Fruit fly (Drosophila melanogaster) whole organism, pupa: Measurements from ENCODE around the gene gry.

Source experiments
- CG10348 ChIP-seq: fragments of 200-800 bp; sonication (Bioruptor generic); IDR thresholded peaks from 2 replicates; pipeline ENCODE4 v1.3.6; 2022; ENCODE audit warnings: missing biosample characterization, missing genetic modification characterization
- CG12605 ChIP-seq: fragments of 200-800 bp; sonication (Bioruptor generic); IDR thresholded peaks from 2 replicates; pipeline ENCODE4 v1.3.6; 2022; ENCODE audit warnings: missing biosample characterization, missing genetic modification characterization
- CG15710 ChIP-seq: fragments of 200-800 bp; sonication (Bioruptor generic); optimal IDR thresholded peaks from 2 replicates; lab custom pipeline; 2018; ENCODE audit warnings: missing biosample characterization, mild to moderate bottlenecking, missing genetic modification characterization, moderate library complexity
- CG9948 ChIP-seq: fragments of 200-800 bp; sonication (Bioruptor generic); optimal IDR thresholded peaks from 2 replicates; lab custom pipeline; 2018; ENCODE audit warnings: missing biosample characterization, mild to moderate bottlenecking, missing genetic modification characterization, moderate library complexity
- Pif1B ChIP-seq: fragments of 200-800 bp; sonication (Bioruptor generic); optimal IDR thresholded peaks from 3 replicates; lab custom pipeline; 2016; ENCODE audit warnings: missing biosample characterization, missing genetic modification characterization
- Snoo ChIP-seq: fragments of 200-800 bp; sonication (Bioruptor generic); optimal IDR thresholded peaks from 3 replicates; lab custom pipeline; 2017; ENCODE audit warnings: missing biosample characterization, mild to moderate bottlenecking, missing genetic modification characterization, inconsistent platforms

DNA sequence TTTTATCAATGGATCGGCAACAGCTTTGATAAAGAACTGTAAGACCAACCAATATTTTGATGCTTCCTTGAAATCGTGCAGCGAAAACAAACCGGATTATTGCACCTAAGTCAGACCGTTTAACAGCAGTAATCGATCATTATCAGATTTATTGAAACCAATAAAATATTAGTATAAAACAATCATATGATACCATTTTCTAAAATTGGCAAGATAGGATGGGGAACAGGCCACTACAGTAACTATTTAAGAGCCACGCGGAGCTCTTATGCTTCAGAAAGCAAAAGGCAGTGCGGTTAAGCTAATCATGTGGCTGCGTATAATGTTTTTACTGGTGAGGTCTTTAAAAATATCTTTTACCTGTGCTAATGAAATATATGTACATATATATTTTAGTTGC lies 12.5 kb upstream of the gry start, which contains the start of gene CG32284:
- TF ChIP-seq CG9948 (tag; lab: Kevin White, UChicago) (no peak), CG15710 (no peak), Pif1B (GFP tag; lab: Kevin White, UChicago) (no peak), CG12605 (GFP tag; lab: Robert Waterston, UW) (no peak), CG10348 (GFP tag; lab: Robert Waterston, UW) (no peak), Snoo (no peak)
